Worm (Caenorhabditis elegans) whole organism, mixed stage, embryonic: ENCODE results near the gene T02B11.9.

Experiments used
- ceh-43 ChIP-seq: fragments of 200-800 bp; sonication (Bioruptor generic); optimal IDR thresholded peaks from 2 replicates; lab custom pipeline; 2018; ENCODE audit warnings: mild to moderate bottlenecking, missing genetic modification characterization, moderate library complexity, missing compliant biosample characterization
- ces-1 ChIP-seq: fragments of 150-350 bp; optimal IDR thresholded peaks from 2 replicates; lab custom pipeline; 2014; ENCODE audit warnings: missing biosample characterization, missing genetic modification reagents, missing genetic modification characterization
- drap-1 ChIP-seq: fragments of 200-800 bp; sonication (Bioruptor generic); optimal IDR thresholded peaks from 3 replicates; lab custom pipeline; 2018; ENCODE audit warnings: mild to moderate bottlenecking, missing genetic modification characterization, missing compliant biosample characterization
- lin-13 ChIP-seq: fragments of 150-350 bp; optimal IDR thresholded peaks from 2 replicates; lab custom pipeline; 2014; ENCODE audit warnings: missing biosample characterization, missing genetic modification characterization
- lsy-2 ChIP-seq: fragments of 150-350 bp; optimal IDR thresholded peaks from 2 replicates; lab custom pipeline; 2014; ENCODE audit warnings: missing biosample characterization, missing genetic modification characterization
- mab-5 ChIP-seq: fragments of 150-350 bp; optimal IDR thresholded peaks from 2 replicates; lab custom pipeline; 2014; ENCODE audit warnings: missing biosample characterization, missing genetic modification characterization
- nhr-76 ChIP-seq: sonication (generic microtip); optimal IDR thresholded peaks from 2 replicates; lab custom pipeline; 2017; ENCODE audit warnings: missing biosample characterization, missing genetic modification characterization
- unc-39 ChIP-seq: fragments of 150-350 bp; optimal IDR thresholded peaks from 2 replicates; lab custom pipeline; 2014; ENCODE audit warnings: missing biosample characterization, missing genetic modification characterization
- unc-62 ChIP-seq: fragments of 150-350 bp; optimal IDR thresholded peaks from 2 replicates; lab custom pipeline; 2014; ENCODE audit warnings: missing biosample characterization, missing genetic modification reagents, missing genetic modification characterization

ce11 chrV:849042-849441 lies 27.0 kb upstream of the T02B11.9 start:
- TF ChIP-seq ces-1 (no peak), lsy-2 (tag; lab: Kevin White, UChicago) (no peak), lin-13 (no peak), nhr-76 (no peak), unc-39 (no peak), unc-62 (no peak), drap-1 (GFP tag; lab: Kevin White, UChicago) (no peak), ceh-43 (GFP tag; lab: Kevin White, UChicago) (no peak), mab-5 (no peak)
